Worm (Caenorhabditis elegans) whole organism, L3 larva: ENCODE measurements around the gene cht-4.

ENCODE experiments used
- ama-1 ChIP-seq: fragments of 150-350 bp; optimal IDR thresholded peaks from 2 replicates; lab custom pipeline; 2018
- ceh-28 ChIP-seq: fragments of 150-350 bp; optimal IDR thresholded peaks from 2 replicates; lab custom pipeline; 2014; ENCODE audit warnings: missing biosample characterization, missing genetic modification reagents, missing genetic modification characterization
- egl-5 ChIP-seq: fragments of 150-350 bp; optimal IDR thresholded peaks from 2 replicates; lab custom pipeline; 2017; ENCODE audit warnings: missing biosample characterization, missing genetic modification reagents, missing genetic modification characterization, inconsistent platforms
- elt-1 ChIP-seq: fragments of 150-350 bp; optimal IDR thresholded peaks from 2 replicates; lab custom pipeline; 2014; ENCODE audit warnings: missing biosample characterization, missing genetic modification characterization
- hmg-11 ChIP-seq: sonication (generic microtip); optimal IDR thresholded peaks from 2 replicates; lab custom pipeline; 2016; ENCODE audit warnings: missing genetic modification characterization, missing compliant biosample characterization
- jun-1 ChIP-seq: fragments of 150-350 bp; optimal IDR thresholded peaks from 2 replicates; lab custom pipeline; 2014; ENCODE audit warnings: missing biosample characterization, missing genetic modification reagents, missing genetic modification characterization
- lsy-12 ChIP-seq: sonication (generic microtip); optimal IDR thresholded peaks from 2 replicates; lab custom pipeline; 2016; ENCODE audit warnings: mild to moderate bottlenecking, missing genetic modification characterization, missing compliant biosample characterization
- nhr-76 ChIP-seq: fragments of 150-350 bp; sonication (generic microtip); optimal IDR thresholded peaks from 5 replicates; lab custom pipeline; 2014; ENCODE audit warnings: missing biosample characterization, missing genetic modification characterization
- nhr-77 ChIP-seq: fragments of 150-350 bp; optimal IDR thresholded peaks from 2 replicates; lab custom pipeline; 2014; ENCODE audit warnings: missing biosample characterization, missing genetic modification characterization
- pha-4 ChIP-seq: fragments of 150-350 bp; optimal IDR thresholded peaks from 2 replicates; lab custom pipeline; 2014; ENCODE audit warnings: missing biosample characterization, missing genetic modification reagents, missing genetic modification characterization
- skn-1 ChIP-seq: fragments of 150-350 bp; optimal IDR thresholded peaks from 2 replicates; lab custom pipeline; 2014; ENCODE audit warnings: missing biosample characterization, missing genetic modification characterization

DNA sequence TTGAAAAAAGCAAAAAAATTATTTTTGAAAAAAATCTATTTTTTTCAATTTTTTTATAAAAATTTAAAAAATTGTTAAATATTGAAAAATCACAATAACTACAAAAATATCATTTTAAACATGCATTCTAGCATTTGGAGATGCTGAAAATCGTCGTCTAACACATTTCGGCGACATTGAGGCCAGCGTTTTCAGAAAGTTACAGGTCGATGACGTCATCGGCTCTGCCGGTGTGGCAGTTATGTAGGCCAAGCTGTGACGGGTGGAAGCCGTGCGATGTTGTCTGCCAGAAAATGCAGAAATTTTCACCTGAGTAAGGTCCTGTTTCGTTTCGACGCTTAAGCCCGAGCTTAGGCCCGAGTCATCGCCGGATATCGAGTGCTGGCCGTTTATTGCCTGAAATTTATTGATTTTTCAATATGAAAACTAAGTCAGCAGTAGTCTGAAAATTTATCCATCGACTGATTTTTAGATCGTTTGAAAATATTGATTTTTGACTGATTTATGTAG, 8.6 kb upstream of the cht-4 start, which contains the start of gene Y22D7AR.3:
- TF ChIP-seq nhr-76 (tag; lab: Kevin White, UChicago): no peak
- TF ChIP-seq ceh-28 (tag; lab: Kevin White, UChicago): no peak
- TF ChIP-seq elt-1 (tag; lab: Kevin White, UChicago): no peak
- TF ChIP-seq pha-4 (tag; lab: Kevin White, UChicago): no peak
- TF ChIP-seq egl-5 (tag; lab: Kevin White, UChicago): no peak
- no peak for TF ChIP-seq nhr-77 (tag; lab: Kevin White, UChicago)
- TF ChIP-seq skn-1 (tag; lab: Kevin White, UChicago): no peak
- no peak for TF ChIP-seq lsy-12 (tag; lab: Kevin White, UChicago)
- no peak for TF ChIP-seq hmg-11 (tag; lab: Kevin White, UChicago)
- no peak for TF ChIP-seq jun-1 (tag; lab: Kevin White, UChicago)
- no peak for TF ChIP-seq ama-1 (lab: Kevin White, UChicago)
